Fruit fly (Drosophila melanogaster) whole organism, wandering third instar larva: ENCODE measurements around the gene Ir68b.

Experiments
- CG9705 ChIP-seq: fragments of 200-800 bp; sonication (Bioruptor generic); optimal IDR thresholded peaks from 2 replicates; lab custom pipeline; 2018; ENCODE audit warnings: missing biosample characterization, mild to moderate bottlenecking, missing genetic modification characterization
- Hr78 ChIP-seq: fragments of >200 bp; optimal IDR thresholded peaks from 2 replicates; lab custom pipeline; 2017; ENCODE audit warnings: missing biosample characterization, missing genetic modification characterization
- Rel ChIP-seq, 2 experiments: fragments of 200-800 bp; sonication (Bioruptor generic) in 1 of 2; optimal IDR thresholded peaks; 2 replicates in 1 of 2; 3 replicates in 1 of 2; lab custom pipeline; 2016 to 2019; ENCODE audit warnings: mild to moderate bottlenecking in 2 of 2, missing biosample characterization in 2 of 2, missing genetic modification characterization in 2 of 2, moderate library complexity in 1 of 2
- h ChIP-seq: fragments of 200-800 bp; sonication (Bioruptor generic); optimal IDR thresholded peaks from 3 replicates; lab custom pipeline; 2016; ENCODE audit warnings: missing biosample characterization, mild to moderate bottlenecking, missing genetic modification characterization
- psq ChIP-seq: fragments of 200-800 bp; sonication (Bioruptor generic); optimal IDR thresholded peaks from 3 replicates; lab custom pipeline; 2017; ENCODE audit warnings: missing biosample characterization, mild to moderate bottlenecking, missing genetic modification characterization, moderate library complexity

DNA sequence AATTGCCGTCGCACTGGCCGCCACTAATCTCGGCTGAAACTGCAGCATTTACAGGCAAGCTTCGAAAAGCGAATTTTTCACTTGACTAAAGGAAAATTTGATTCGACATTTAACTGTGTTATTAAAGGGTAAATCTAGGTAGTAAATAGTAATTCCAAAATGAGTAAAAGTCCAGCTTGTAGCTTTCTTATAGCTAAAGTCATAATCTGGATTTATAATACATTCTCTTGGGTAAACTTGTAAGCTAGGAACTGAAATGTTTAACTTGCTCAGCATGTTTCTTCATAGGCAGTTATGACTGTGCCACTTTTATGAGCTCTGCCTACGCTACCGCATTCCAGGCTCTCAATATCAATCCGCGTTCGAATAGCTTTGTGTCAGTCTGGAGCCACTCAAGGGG is 50.9 kb downstream of the Ir68b start:
- TF ChIP-seq psq (no peak), Rel (GFP tag; optimal IDR thresholded peaks at IDR 0.05; lab: Kevin White, UChicago) (no peak), Rel (tag; optimal IDR thresholded peaks at IDR 0.05; lab: Kevin White, UChicago) (no peak), CG9705 (GFP tag; lab: Kevin White, UChicago) (no peak), Hr78 (GFP tag; lab: Kevin White, UChicago) (no peak), h (GFP tag; lab: Kevin White, UChicago) (no peak)
